Worm (Caenorhabditis elegans): ENCODE data around the gene B0222.5.

ce11 chrV:9163897-9164296 is 9.2 kb upstream of the B0222.5 start:
- no peak for TF ChIP-seq ceh-100 (GFP tag; IDR thresholded peaks at IDR 0.05)
- no peak for TF ChIP-seq madf-10 (tag; optimal IDR thresholded peaks at IDR 0.05)
- no peak for TF ChIP-seq Y53G8AR.9 (GFP tag; conservative IDR thresholded peaks at IDR 0.05)
- TF ChIP-seq lsl-1 (GFP tag; optimal IDR thresholded peaks at IDR 0.05) = no peak
- no peak for TF ChIP-seq F55B11.4 (tag; optimal IDR thresholded peaks at IDR 0.05; ENCODE audit: borderline replicate concordance, insufficient read depth)
- TF ChIP-seq nhr-80 (tag; optimal IDR thresholded peaks at IDR 0.05) = no peak
- TF ChIP-seq lsy-27 (tag; optimal IDR thresholded peaks at IDR 0.05; ENCODE audit: borderline replicate concordance, insufficient read depth) = no peak
- TF ChIP-seq madf-8 (GFP tag; conservative IDR thresholded peaks at IDR 0.05) = no peak
- TF ChIP-seq F37B4.10 (GFP tag; IDR thresholded peaks at IDR 0.05) = no peak
- no peak for TF ChIP-seq pha-4 (tag; optimal IDR thresholded peaks at IDR 0.05)
- no peak for TF ChIP-seq C17E4.6 (GFP tag; IDR thresholded peaks at IDR 0.05)
- TF ChIP-seq rec-8 (tag; optimal IDR thresholded peaks at IDR 0.05) = no peak
- TF ChIP-seq snpc-3.4 (tag; optimal IDR thresholded peaks at IDR 0.05) = no peak
- TF ChIP-seq hsf-1 (GFP tag; IDR thresholded peaks at IDR 0.05) = no peak
